Fruit fly (Drosophila melanogaster) whole organism, pupa: ENCODE data around the gene CG33771.

Experiments
- CG10348 ChIP-seq: fragments of 200-800 bp; sonication (Bioruptor generic); IDR thresholded peaks from 2 replicates; pipeline ENCODE4 v1.3.6; 2022; ENCODE audit warnings: missing biosample characterization, missing genetic modification characterization
- CG15710 ChIP-seq: fragments of 200-800 bp; sonication (Bioruptor generic); optimal IDR thresholded peaks from 2 replicates; lab custom pipeline; 2018; ENCODE audit warnings: missing biosample characterization, mild to moderate bottlenecking, missing genetic modification characterization, moderate library complexity
- CG17806 ChIP-seq: fragments of 200-800 bp; sonication (Bioruptor generic); optimal IDR thresholded peaks from 2 replicates; lab custom pipeline; 2018; ENCODE audit warnings: missing biosample characterization, mild to moderate bottlenecking, missing genetic modification characterization, moderate library complexity
- CG9948 ChIP-seq: fragments of 200-800 bp; sonication (Bioruptor generic); optimal IDR thresholded peaks from 2 replicates; lab custom pipeline; 2018; ENCODE audit warnings: missing biosample characterization, mild to moderate bottlenecking, missing genetic modification characterization, moderate library complexity
- D1 ChIP-seq: fragments of 200-800 bp; sonication (Bioruptor generic); optimal IDR thresholded peaks from 2 replicates; lab custom pipeline; 2018; ENCODE audit warnings: missing biosample characterization, mild to moderate bottlenecking, missing genetic modification characterization, moderate library complexity
- gl ChIP-seq: fragments of 200-800 bp; sonication (Bioruptor generic); optimal IDR thresholded peaks from 2 replicates; lab custom pipeline; 2018; ENCODE audit warnings: missing biosample characterization, mild to moderate bottlenecking, missing genetic modification characterization
- rn ChIP-seq: fragments of 200-800 bp; sonication (Bioruptor generic); IDR thresholded peaks from 2 replicates; pipeline ENCODE4 v1.3.6; 2022; ENCODE audit warnings: missing biosample characterization, missing genetic modification characterization

dm6 chr3L:22686987-22687386, 37.8 kb downstream of the CG33771 start, which contains the start of the genes CG14455 and CG14456:
- TF ChIP-seq rn (GFP tag; lab: Robert Waterston, UW) (no peak), CG10348 (GFP tag; lab: Robert Waterston, UW) (no peak), CG9948 (tag; lab: Kevin White, UChicago) (no peak), CG17806 (tag; lab: Kevin White, UChicago) (no peak), gl (no peak), D1 (tag; lab: Kevin White, UChicago) (no peak), CG15710 (tag; lab: Kevin White, UChicago) (no peak)
